Fruit fly (Drosophila melanogaster): ENCODE data around the gene Faf2.
A peak's percentile ranks its signal among the peaks of the same experiment; 100 is the strongest.

Gene Faf2

DNA sequence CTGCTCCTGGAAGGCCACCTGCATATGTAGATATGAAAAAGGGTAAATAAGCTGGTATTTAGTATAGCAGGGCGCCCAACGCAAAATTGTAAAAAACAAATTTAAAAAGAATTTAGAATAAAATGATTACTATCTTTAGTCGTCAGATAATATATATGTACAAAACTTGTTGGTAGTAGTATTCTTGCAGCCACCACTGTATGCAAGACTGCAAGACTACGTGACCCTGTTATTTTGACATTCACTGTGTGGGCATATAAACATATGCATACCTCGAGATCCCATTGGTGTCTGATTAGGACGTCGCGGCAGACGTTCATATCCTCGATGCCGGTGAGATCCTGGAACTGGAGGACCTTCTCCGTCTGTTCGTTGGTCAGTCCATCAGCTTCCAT lies 647 bp downstream of the Faf2 start (continued):
- TF ChIP-seq CG8290 (GFP tag; optimal IDR thresholded peaks at IDR 0.05) = no peak
- TF ChIP-seq CG8290 (tag; optimal IDR thresholded peaks at IDR 0.05) = no peak
- peak; percentile 43 for TF ChIP-seq gem (tag; optimal IDR thresholded peaks at IDR 0.05)
- no peak for TF ChIP-seq dati (GFP tag; IDR thresholded peaks at IDR 0.05)
- TF ChIP-seq CG3407 (GFP tag; optimal IDR thresholded peaks at IDR 0.05) = no peak
- no peak for TF ChIP-seq wdn (GFP tag; IDR thresholded peaks at IDR 0.05)
- TF ChIP-seq dmrt11E (tag; optimal IDR thresholded peaks at IDR 0.05) = no peak
- no peak for TF ChIP-seq CG10321 (GFP tag; IDR thresholded peaks at IDR 0.05)
- no peak for TF ChIP-seq CG4820 (GFP tag; optimal IDR thresholded peaks at IDR 0.05)
- TF ChIP-seq CG7372 (GFP tag; IDR thresholded peaks at IDR 0.05) = no peak
- no peak for TF ChIP-seq tx (GFP tag; optimal IDR thresholded peaks at IDR 0.05)
- TF ChIP-seq CG6765 (GFP tag; optimal IDR thresholded peaks at IDR 0.05) = no peak
- no peak for TF ChIP-seq CG30403 (GFP tag; optimal IDR thresholded peaks at IDR 0.05)
- no peak; the same call in 1 of the 2 replicates for TF ChIP-seq NFAT (GFP tag; IDR thresholded peaks at IDR 0.05)
- TF ChIP-seq H15 (GFP tag; IDR thresholded peaks at IDR 0.05) = no peak
- no peak for TF ChIP-seq CG11093 (GFP tag; IDR thresholded peaks at IDR 0.05)
- no peak for TF ChIP-seq Mes4 (GFP tag; optimal IDR thresholded peaks at IDR 0.05)
- peak; percentile 32 for TF ChIP-seq CG10366 (GFP tag; IDR thresholded peaks at IDR 0.05)
- TF ChIP-seq stwl (tag; optimal IDR thresholded peaks at IDR 0.05) = no peak
- TF ChIP-seq CG8281 (tag; optimal IDR thresholded peaks at IDR 0.05) = no peak
- TF ChIP-seq maf-S (GFP tag; optimal IDR thresholded peaks at IDR 0.05) = no peak
- TF ChIP-seq Doc3 (GFP tag; IDR thresholded peaks at IDR 0.05; ENCODE audit: partially characterized antibody) = no peak
- TF ChIP-seq kni (GFP tag; optimal IDR thresholded peaks at IDR 0.05) = no peak
- no peak for TF ChIP-seq CG6683 (GFP tag; optimal IDR thresholded peaks at IDR 0.05)
- no peak for TF ChIP-seq hbn (GFP tag; IDR thresholded peaks at IDR 0.05; ENCODE audit: partially characterized antibody)
- TF ChIP-seq z (GFP tag; IDR thresholded peaks at IDR 0.05) = no peak
- no peak for TF ChIP-seq CG34224 (GFP tag; IDR thresholded peaks at IDR 0.05; ENCODE audit: partially characterized antibody)
- TF ChIP-seq sqz (GFP tag; optimal IDR thresholded peaks at IDR 0.05) = no peak
- TF ChIP-seq Dip3 (GFP tag; optimal IDR thresholded peaks at IDR 0.05) = peak; percentile 4
- no peak for TF ChIP-seq CG3847 (GFP tag; IDR thresholded peaks at IDR 0.05)
- no peak for TF ChIP-seq Dek (tag; optimal IDR thresholded peaks at IDR 0.05)
- no peak for TF ChIP-seq CG18011 (GFP tag; optimal IDR thresholded peaks at IDR 0.05)
- no peak for TF ChIP-seq br (optimal IDR thresholded peaks at IDR 0.05)
- TF ChIP-seq CG18599 (GFP tag; optimal IDR thresholded peaks at IDR 0.05) = no peak
- TF ChIP-seq CG2875 (GFP tag; optimal IDR thresholded peaks at IDR 0.05) = no peak
- TF ChIP-seq ci (GFP tag; IDR thresholded peaks at IDR 0.05) = peak; percentile 50; the same call in 2 of the 3 replicates
- no peak for TF ChIP-seq klu (GFP tag; IDR thresholded peaks at IDR 0.05)
- peak; percentile 13 for TF ChIP-seq lab (GFP tag; optimal IDR thresholded peaks at IDR 0.05)
- no peak for TF ChIP-seq CG3065 (GFP tag; optimal IDR thresholded peaks at IDR 0.05)
- no peak for TF ChIP-seq Camta (GFP tag; optimal IDR thresholded peaks at IDR 0.05)
- TF ChIP-seq CG3995 (GFP tag; optimal IDR thresholded peaks at IDR 0.05) = no peak
- TF ChIP-seq crol (GFP tag; IDR thresholded peaks at IDR 0.05) = no peak
- TF ChIP-seq gcm2 (GFP tag; optimal IDR thresholded peaks at IDR 0.05) = no peak
- no peak for TF ChIP-seq B-H2 (GFP tag; optimal IDR thresholded peaks at IDR 0.05)
- no peak for TF ChIP-seq CG17802 (tag; optimal IDR thresholded peaks at IDR 0.05)
- TF ChIP-seq dan (GFP tag; IDR thresholded peaks at IDR 0.05) = no peak
- no peak for TF ChIP-seq Opbp (GFP tag; IDR thresholded peaks at IDR 0.05; ENCODE audit: partially characterized antibody)
- TF ChIP-seq slbo (GFP tag; IDR thresholded peaks at IDR 0.05) = peak; percentile 77
- no peak for TF ChIP-seq CG9727 (GFP tag; optimal IDR thresholded peaks at IDR 0.05)
- peak; percentile 85 for TF ChIP-seq sens (GFP tag)
- no peak for TF ChIP-seq CG17568 (GFP tag; optimal IDR thresholded peaks at IDR 0.05)
- no peak for TF ChIP-seq emc (GFP tag; optimal IDR thresholded peaks at IDR 0.05)
- TF ChIP-seq ken (GFP tag; IDR thresholded peaks at IDR 0.05) = no peak; the same call in 2 of the 3 replicates
